Fruit fly (Drosophila melanogaster) whole organism: ENCODE measurements around the gene Os-C.

Source experiments
- CG8478 ChIP-seq: fragments of >200 bp; optimal IDR thresholded peaks from 2 replicates; lab custom pipeline; 2018; ENCODE audit warnings: inconsistent platforms
- Dll ChIP-seq: fragments of >200 bp; optimal IDR thresholded peaks from 2 replicates; lab custom pipeline; 2017
- EcR ChIP-seq, 2 experiments: fragments of >200 bp; optimal IDR thresholded peaks; 2 replicates each; lab custom pipeline; 2017; ENCODE audit warnings: missing biosample characterization in 2 of 2, missing genetic modification characterization in 2 of 2, missing genetic modification reagents in 2 of 2
- pan ChIP-seq: fragments of >200 bp; optimal IDR thresholded peaks from 2 replicates; lab custom pipeline; 2017
- psq ChIP-seq: fragments of >200 bp; optimal IDR thresholded peaks from 2 replicates; lab custom pipeline; 2017
- usp ChIP-seq: fragments of >200 bp; optimal IDR thresholded peaks from 2 replicates; lab custom pipeline; 2017; ENCODE audit warnings: missing biosample characterization, missing genetic modification characterization, mixed read lengths

Os-C gene

DNA sequence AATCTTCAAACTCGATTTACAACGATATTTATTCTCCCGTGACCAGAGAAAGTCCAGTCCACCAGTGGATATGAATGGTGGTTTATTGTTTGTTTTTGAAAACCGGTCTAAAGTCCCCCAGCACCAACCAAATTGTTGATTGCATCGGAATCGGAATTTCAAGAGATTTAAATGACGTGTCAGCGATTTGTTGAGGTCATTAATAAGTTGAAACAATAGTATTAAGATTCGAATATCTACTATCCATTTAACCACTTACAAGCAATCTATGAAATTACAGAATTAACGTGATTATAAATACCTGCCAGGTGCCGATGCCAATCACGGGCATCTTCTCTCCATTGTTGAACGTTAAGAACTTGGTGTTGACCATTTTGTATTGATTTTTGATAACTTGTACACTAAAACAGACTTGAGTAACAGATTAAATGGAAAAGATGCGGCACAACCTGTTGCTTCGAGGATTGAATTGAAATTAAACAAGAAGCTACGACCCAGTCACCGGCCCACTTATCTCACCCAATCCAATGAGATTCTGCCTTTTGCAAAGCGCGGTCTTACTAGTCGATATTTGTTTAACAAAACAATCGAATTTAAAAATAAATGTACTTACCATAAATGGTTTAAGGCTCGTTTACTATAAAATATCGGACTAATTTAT is 29.0 kb downstream of the Os-C start, which contains the start of gene CG2767:
Gene CG2767 (minus strand): TSS at position 516 of the 661 bp plus-strand sequence.
- no peak for TF ChIP-seq psq

DNA sequence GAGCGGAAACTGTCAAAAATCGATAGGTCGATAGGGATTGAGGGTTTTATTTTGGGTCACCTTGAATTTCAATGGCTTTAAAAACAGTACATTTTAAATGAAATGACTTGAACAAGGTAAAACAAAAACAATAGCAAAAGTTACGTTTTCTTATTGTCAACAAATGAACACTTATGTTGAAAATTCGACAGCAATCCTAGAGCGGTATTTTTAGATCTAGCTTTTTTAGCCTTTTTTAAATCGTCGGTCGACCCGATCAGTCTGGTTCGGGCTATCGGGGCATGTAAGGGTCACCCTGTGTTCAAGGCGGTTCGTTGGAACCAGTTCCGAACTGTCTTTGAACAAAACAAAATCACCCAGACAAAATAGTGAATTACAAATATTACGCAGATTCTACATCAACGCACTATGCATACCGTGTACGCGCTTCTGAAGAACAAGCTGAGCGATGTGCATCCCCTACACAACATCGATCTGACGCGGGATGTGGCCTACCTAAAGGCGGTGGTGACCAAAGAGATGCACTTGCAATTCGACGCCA is 30.4 kb downstream of the Os-C start, which contains the start of the genes CG11052 and CG3223:
Gene CG11052 (minus strand): TSS at position 218 of the 541 bp plus-strand sequence.
Gene CG3223 (plus strand): TSS at position 321 of the 541 bp plus-strand sequence.
- no peak for TF ChIP-seq usp (GFP tag; lab: Kevin White, UChicago)
- no peak for TF ChIP-seq pan (lab: Kevin White, UChicago)
- TF ChIP-seq EcR (GFP tag; optimal IDR thresholded peaks at IDR 0.05; lab: Kevin White, UChicago) = no peak
- TF ChIP-seq psq = no peak
- TF ChIP-seq CG8478 (lab: Kevin White, UChicago) = no peak
- no peak for TF ChIP-seq Dll (lab: Kevin White, UChicago)

DNA sequence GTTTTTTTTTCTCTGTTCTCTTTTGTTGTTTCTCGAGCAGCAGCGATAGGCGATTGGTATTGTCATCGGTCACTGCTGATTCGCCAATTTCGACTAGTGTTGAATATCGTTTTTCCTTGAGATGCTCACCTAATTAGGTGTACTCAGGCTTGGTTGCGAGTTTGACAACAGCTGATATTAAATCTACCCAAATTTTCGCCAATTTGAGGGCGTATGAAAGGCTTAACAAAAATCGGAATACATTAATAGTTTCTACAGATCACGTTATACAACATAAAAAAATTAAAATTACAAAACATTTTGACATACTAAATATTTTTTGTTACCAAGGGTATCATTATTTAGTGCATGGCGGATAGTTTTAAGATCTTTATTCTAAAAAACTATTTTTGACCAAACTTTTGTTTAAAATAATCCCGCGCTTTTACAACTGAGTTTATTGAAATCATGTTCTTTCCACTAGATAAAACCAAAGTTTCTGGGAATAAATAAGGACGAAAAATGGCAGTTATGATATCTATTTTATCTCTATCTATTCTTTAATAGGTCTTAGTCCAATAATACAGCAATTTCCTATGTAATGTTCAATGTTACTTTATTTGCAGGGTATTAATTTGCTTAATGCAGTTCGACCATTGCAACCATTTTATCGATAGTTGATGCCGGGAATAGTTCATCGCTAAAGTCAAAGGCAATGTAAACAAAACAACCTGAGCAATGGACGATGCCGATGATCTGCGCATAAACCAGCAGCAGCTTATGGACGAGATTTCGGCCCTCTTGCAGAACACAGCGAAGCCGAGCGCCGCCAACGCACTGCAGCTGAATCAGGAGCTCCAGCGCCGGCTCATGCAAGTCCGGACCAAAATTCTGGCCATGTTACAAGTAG is 34.6 kb downstream of the Os-C start, which contains the start of the genes CG10435 and Pbp95:
Gene CG10435 (minus strand): TSS at position 81 of the 889 bp plus-strand sequence.
Gene Pbp95 (plus strand): TSS at position 671 of the 889 bp plus-strand sequence.
- TF ChIP-seq pan (lab: Kevin White, UChicago) (peak; percentile 71), EcR (GFP tag; optimal IDR thresholded peaks at IDR 0.05; lab: Kevin White, UChicago) (no peak)

DNA sequence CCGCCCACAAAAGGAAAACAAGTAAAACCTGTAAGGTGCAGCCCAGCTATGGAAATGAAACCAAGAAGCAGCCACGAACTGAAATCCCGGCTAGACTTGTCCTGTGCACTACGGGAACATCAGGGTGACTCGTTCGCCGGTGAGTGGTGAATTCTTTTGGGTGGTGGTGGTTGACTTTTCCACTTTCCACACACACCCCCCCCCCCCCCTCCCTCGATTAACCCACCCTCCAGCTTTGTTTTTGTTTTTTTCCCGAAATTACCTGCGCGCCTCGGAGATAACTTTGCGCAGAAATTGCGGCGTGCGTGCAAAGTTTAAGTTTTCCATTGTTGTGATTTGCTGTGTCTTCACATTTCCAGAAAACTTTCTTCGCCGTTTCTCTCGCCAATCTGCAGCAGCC is 47.8 kb downstream of the Os-C start:
- TF ChIP-seq Dll (lab: Kevin White, UChicago) = no peak
- TF ChIP-seq CG8478 (lab: Kevin White, UChicago) = no peak
- no peak for TF ChIP-seq psq
- TF ChIP-seq usp (GFP tag; lab: Kevin White, UChicago) = no peak
- no peak for TF ChIP-seq pan (lab: Kevin White, UChicago)
- TF ChIP-seq EcR (GFP tag; optimal IDR thresholded peaks at IDR 0.05; lab: Kevin White, UChicago) = no peak

DNA sequence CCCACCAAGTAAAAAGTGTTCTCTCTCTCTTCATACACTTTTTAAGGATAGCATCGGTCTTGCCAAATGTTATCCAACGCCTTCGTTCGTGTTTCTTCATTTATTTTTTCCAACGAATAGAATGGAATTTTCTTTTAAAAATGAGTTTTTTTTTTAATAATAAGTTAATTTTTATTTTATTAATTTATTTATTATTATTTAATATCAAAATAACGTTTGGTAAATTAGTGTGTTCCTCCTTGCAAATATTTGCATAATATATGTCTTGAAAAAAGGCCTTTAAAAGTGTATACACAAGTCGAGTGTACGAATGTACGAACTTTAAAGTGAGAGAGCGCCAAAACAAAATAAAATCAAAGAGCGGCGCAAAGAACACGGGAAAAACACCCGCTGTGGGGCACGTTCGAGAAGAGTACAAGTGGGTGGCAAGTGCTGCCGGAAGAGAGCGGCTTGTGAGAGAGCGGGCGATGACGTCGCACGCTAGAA is 48.5 kb downstream of the Os-C start:
- TF ChIP-seq psq (no peak), Dll (lab: Kevin White, UChicago) (peak; percentile 63)
